Fruit fly (Drosophila melanogaster) whole organism, embryonic: ENCODE measurements around the gene CG15356.

Experiments
- Adf1 ChIP-seq: fragments of 200-800 bp; sonication (Bioruptor generic); IDR thresholded peaks from 2 replicates; pipeline ENCODE4 v1.3.6; 2022; ENCODE audit warnings: missing biosample characterization, missing genetic modification characterization
- C15 ChIP-seq: fragments of 200-800 bp; sonication (Bioruptor generic); IDR thresholded peaks from 3 replicates; pipeline ENCODE4 v1.3.6; 2022; ENCODE audit warnings: missing biosample characterization, missing genetic modification characterization
- CG10321 ChIP-seq: fragments of 200-800 bp; sonication (Bioruptor generic); IDR thresholded peaks from 2 replicates; pipeline ENCODE4 v1.3.6; 2022; ENCODE audit warnings: missing biosample characterization, missing genetic modification characterization
- CG12391 ChIP-seq: fragments of 200-800 bp; sonication (Bioruptor generic); optimal IDR thresholded peaks from 3 replicates; lab custom pipeline; 2018; ENCODE audit warnings: missing biosample characterization, mild to moderate bottlenecking, missing genetic modification characterization, moderate library complexity
- CG1603 ChIP-seq: fragments of 200-800 bp; sonication (Bioruptor generic); optimal IDR thresholded peaks from 2 replicates; lab custom pipeline; 2019; ENCODE audit warnings: missing biosample characterization, mild to moderate bottlenecking, missing genetic modification characterization, moderate library complexity
- CG16813 ChIP-seq: fragments of 200-800 bp; sonication (Bioruptor generic); IDR thresholded peaks from 3 replicates; pipeline ENCODE4 v1.3.6; 2022; ENCODE audit warnings: missing biosample characterization, missing genetic modification characterization; ENCODE audit not compliant: partially characterized antibody
- CG17186 ChIP-seq: fragments of 200-800 bp; sonication (Bioruptor generic); optimal IDR thresholded peaks from 3 replicates; lab custom pipeline; 2017; ENCODE audit warnings: missing biosample characterization, missing genetic modification reagents, missing genetic modification characterization
- CG17328 ChIP-seq: fragments of 200-800 bp; sonication (Bioruptor generic); IDR thresholded peaks from 2 replicates; pipeline ENCODE4 v1.3.6; 2022; ENCODE audit warnings: missing biosample characterization, missing genetic modification characterization
- CG17829 ChIP-seq: fragments of 200-800 bp; optimal IDR thresholded peaks from 2 replicates; lab custom pipeline; 2019; ENCODE audit warnings: missing biosample characterization, mild to moderate bottlenecking, missing genetic modification characterization, moderate library complexity
- CG1832 ChIP-seq: fragments of 200-800 bp; sonication (Bioruptor generic); optimal IDR thresholded peaks from 2 replicates; lab custom pipeline; 2017; ENCODE audit warnings: missing biosample characterization, mild to moderate bottlenecking, missing genetic modification characterization, inconsistent platforms
- CG18619 ChIP-seq: fragments of 200-800 bp; sonication (Bioruptor generic); optimal IDR thresholded peaks from 3 replicates; lab custom pipeline; 2017; ENCODE audit warnings: missing biosample characterization, mild to moderate bottlenecking, missing genetic modification characterization
- CG3847 ChIP-seq: fragments of 200-800 bp; sonication (Bioruptor generic); IDR thresholded peaks from 2 replicates; pipeline ENCODE4 v1.3.6; 2022; ENCODE audit warnings: missing biosample characterization, missing genetic modification characterization
- CG4360 ChIP-seq: fragments of 200-800 bp; sonication (Bioruptor generic); IDR thresholded peaks from 2 replicates; pipeline ENCODE4 v1.3.6; 2022; ENCODE audit warnings: missing biosample characterization, missing genetic modification characterization
- CG8478 ChIP-seq: fragments of >200 bp; optimal IDR thresholded peaks from 2 replicates; lab custom pipeline; 2018
- CG8924 ChIP-seq: fragments of 200-800 bp; optimal IDR thresholded peaks from 3 replicates; lab custom pipeline; 2019; ENCODE audit warnings: missing biosample characterization, mild to moderate bottlenecking, missing genetic modification characterization, moderate library complexity
- CHES-1-like ChIP-seq: fragments of 200-800 bp; sonication (Bioruptor generic); optimal IDR thresholded peaks from 2 replicates; lab custom pipeline; 2016; ENCODE audit warnings: missing biosample characterization, missing genetic modification characterization
- CrebB ChIP-seq: fragments of 200-800 bp; sonication (Bioruptor generic); optimal IDR thresholded peaks from 3 replicates; lab custom pipeline; 2018; ENCODE audit warnings: missing biosample characterization, mild to moderate bottlenecking, missing genetic modification characterization
- D ChIP-seq, 2 experiments: fragments of 200-800 bp in 1 of 2; fragments of >200 bp in 1 of 2; sonication (Bioruptor generic) in 1 of 2; optimal IDR thresholded peaks; 2 replicates in 1 of 2; 3 replicates in 1 of 2; lab custom pipeline; 2017; ENCODE audit warnings: mild to moderate bottlenecking in 1 of 2, missing biosample characterization in 1 of 2, missing genetic modification characterization in 1 of 2, missing genetic modification reagents in 1 of 2
- Eip74EF ChIP-seq, 2 experiments: fragments of 200-800 bp in 1 of 2; fragments of >200 bp in 1 of 2; sonication (Bioruptor generic) in 1 of 2; optimal IDR thresholded peaks; 2 replicates each; lab custom pipeline; 2017 to 2019; ENCODE audit warnings: missing biosample characterization in 2 of 2, missing genetic modification characterization in 2 of 2, mild to moderate bottlenecking in 1 of 2, moderate library complexity in 1 of 2
- Hmr ChIP-seq: fragments of 200-800 bp; sonication (Bioruptor generic); optimal IDR thresholded peaks from 3 replicates; lab custom pipeline; 2017; ENCODE audit warnings: mild to moderate bottlenecking, missing biosample characterization, missing genetic modification reagents, missing genetic modification characterization
- Lim3 ChIP-seq: fragments of 200-800 bp; sonication (Bioruptor generic); IDR thresholded peaks from 2 replicates; pipeline ENCODE4 v1.3.6; 2022; ENCODE audit warnings: missing biosample characterization, missing genetic modification characterization
- NFAT ChIP-seq: fragments of 200-800 bp; sonication (Bioruptor generic); IDR thresholded peaks from 2 replicates; pipeline ENCODE4 v1.3.6; 2022; ENCODE audit warnings: missing biosample characterization, missing genetic modification characterization
- Oaz ChIP-seq: fragments of 200-800 bp; sonication (Bioruptor generic); IDR thresholded peaks from 2 replicates; pipeline ENCODE4 v1.3.6; 2022; ENCODE audit warnings: missing biosample characterization, missing genetic modification characterization
- Oli ChIP-seq: fragments of 200-800 bp; sonication (Bioruptor generic); optimal IDR thresholded peaks from 2 replicates; lab custom pipeline; 2018; ENCODE audit warnings: missing biosample characterization, mild to moderate bottlenecking, missing genetic modification characterization, moderate library complexity
- Rfx ChIP-seq: fragments of 200-800 bp; sonication (Bioruptor generic); IDR thresholded peaks from 2 replicates; pipeline ENCODE4 v1.3.6; 2022; ENCODE audit warnings: missing biosample characterization, missing genetic modification characterization
- Sox102F ChIP-seq: fragments of 200-800 bp; sonication (Bioruptor generic); optimal IDR thresholded peaks from 2 replicates; lab custom pipeline; 2018; ENCODE audit warnings: missing biosample characterization, mild to moderate bottlenecking, missing genetic modification characterization, moderate library complexity
- TFAM ChIP-seq: fragments of 200-800 bp; sonication (Bioruptor generic); optimal IDR thresholded peaks from 2 replicates; lab custom pipeline; 2017; ENCODE audit warnings: missing biosample characterization, missing genetic modification characterization, inconsistent platforms
- Xbp1 ChIP-seq: fragments of 200-800 bp; sonication (Bioruptor generic); optimal IDR thresholded peaks from 3 replicates; lab custom pipeline; 2016; ENCODE audit warnings: missing biosample characterization, mild to moderate bottlenecking, missing genetic modification characterization
- Xrp1 ChIP-seq: fragments of 200-800 bp; sonication (Bioruptor generic); IDR thresholded peaks from 2 replicates; pipeline ENCODE4 v1.3.6; 2022; ENCODE audit warnings: missing biosample characterization, missing genetic modification characterization
- al ChIP-seq: fragments of 200-800 bp; sonication (Bioruptor generic); IDR thresholded peaks from 2 replicates; pipeline ENCODE4 v1.3.6; 2022; ENCODE audit warnings: missing biosample characterization, missing genetic modification characterization
- bbx ChIP-seq: fragments of 200-800 bp; sonication (Bioruptor generic); IDR thresholded peaks from 2 replicates; pipeline ENCODE4 v1.3.6; 2022; ENCODE audit warnings: missing biosample characterization, missing genetic modification characterization; ENCODE audit not compliant: partially characterized antibody
- cg ChIP-seq: fragments of 200-800 bp; sonication (Bioruptor generic); optimal IDR thresholded peaks from 3 replicates; lab custom pipeline; 2019; ENCODE audit warnings: missing biosample characterization, mild to moderate bottlenecking, missing genetic modification characterization, moderate library complexity
- chif ChIP-seq, 2 experiments: fragments of 200-800 bp; sonication (Bioruptor generic); optimal IDR thresholded peaks; 3 replicates each; lab custom pipeline; 2016; ENCODE audit warnings: missing biosample characterization in 2 of 2, missing genetic modification characterization in 2 of 2
- croc ChIP-seq: fragments of 200-800 bp; sonication (Bioruptor generic); conservative IDR thresholded peaks from 3 replicates; pipeline ENCODE4 v1.3.6; 2022; ENCODE audit warnings: missing biosample characterization, missing genetic modification characterization
- dysf ChIP-seq: fragments of 200-800 bp; sonication (Bioruptor generic); IDR thresholded peaks from 3 replicates; pipeline ENCODE4 v1.3.6; 2022; ENCODE audit warnings: missing biosample characterization, missing genetic modification characterization
- ewg ChIP-seq: fragments of 200-800 bp; sonication (Bioruptor generic); optimal IDR thresholded peaks from 3 replicates; lab custom pipeline; 2017; ENCODE audit warnings: mild to moderate bottlenecking, missing biosample characterization, missing genetic modification reagents, missing genetic modification characterization
- fd96Cb ChIP-seq: fragments of 200-800 bp; sonication (Bioruptor generic); optimal IDR thresholded peaks from 2 replicates; lab custom pipeline; 2018; ENCODE audit warnings: missing biosample characterization, mild to moderate bottlenecking, missing genetic modification characterization, moderate library complexity
- gem ChIP-seq: fragments of 200-800 bp; sonication (Bioruptor generic); optimal IDR thresholded peaks from 2 replicates; lab custom pipeline; 2019; ENCODE audit warnings: missing biosample characterization, mild to moderate bottlenecking, missing genetic modification characterization, moderate library complexity
- gsb-n ChIP-seq: fragments of 200-800 bp; sonication (Bioruptor generic); optimal IDR thresholded peaks from 3 replicates; lab custom pipeline; 2018; ENCODE audit warnings: missing biosample characterization, mild to moderate bottlenecking, missing genetic modification characterization
- insv ChIP-seq, 2 experiments: fragments of 200-800 bp; sonication (Bioruptor generic); optimal IDR thresholded peaks; 3 replicates each; lab custom pipeline; 2016 to 2018; ENCODE audit warnings: missing biosample characterization in 2 of 2, missing genetic modification characterization in 2 of 2
- knrl ChIP-seq: fragments of 200-800 bp; sonication (Bioruptor generic); IDR thresholded peaks from 3 replicates; pipeline ENCODE4 v1.3.6; 2022; ENCODE audit warnings: missing biosample characterization, missing genetic modification characterization; ENCODE audit not compliant: partially characterized antibody
- lab ChIP-seq: fragments of 200-800 bp; sonication (Bioruptor generic); optimal IDR thresholded peaks from 3 replicates; lab custom pipeline; 2017; ENCODE audit warnings: missing biosample characterization, missing genetic modification characterization, mild to moderate bottlenecking, moderate library complexity, missing genetic modification reagents
- nerfin-1 ChIP-seq: fragments of 200-800 bp; sonication (Bioruptor generic); optimal IDR thresholded peaks from 3 replicates; lab custom pipeline; 2019; ENCODE audit warnings: missing biosample characterization, mild to moderate bottlenecking, missing genetic modification characterization, moderate library complexity
- sens ChIP-seq: fragments of 200-800 bp; sonication (Bioruptor generic); peaks from one replicate; lab custom pipeline; 2016; ENCODE audit warnings: missing biosample characterization, missing genetic modification characterization
- seq ChIP-seq: fragments of 200-800 bp; sonication (Bioruptor generic); IDR thresholded peaks from 2 replicates; pipeline ENCODE4 v1.3.6; 2022; ENCODE audit warnings: missing biosample characterization, missing genetic modification characterization
- toy ChIP-seq: fragments of 200-800 bp; sonication (Bioruptor generic); IDR thresholded peaks from 2 replicates; pipeline ENCODE4 v1.3.6; 2022; ENCODE audit warnings: missing biosample characterization, missing genetic modification characterization
- zen ChIP-seq: fragments of 200-800 bp; sonication (Bioruptor generic); optimal IDR thresholded peaks from 3 replicates; lab custom pipeline; 2018; ENCODE audit warnings: missing biosample characterization, mild to moderate bottlenecking, missing genetic modification characterization, moderate library complexity

Gene CG15356

dm6 chr2L:1959420-1959819 lies 21.1 kb downstream of the CG15356 start (continued):
- TF ChIP-seq CrebB (tag; lab: Kevin White, UChicago) (peak; percentile 4), TFAM (GFP tag; lab: Kevin White, UChicago) (no peak), CG17328 (peak; percentile 31; the same call in 1 of the 2 replicates), CHES-1-like (GFP tag; lab: Kevin White, UChicago) (no peak), D (optimal IDR thresholded peaks at IDR 0.05; lab: Kevin White, UChicago) (no peak), D (GFP tag; optimal IDR thresholded peaks at IDR 0.05; lab: Kevin White, UChicago) (peak; percentile 17), Sox102F (GFP tag; lab: Kevin White, UChicago) (peak; percentile 44), Oli (tag; lab: Kevin White, UChicago) (peak; percentile 11), croc (GFP tag; lab: Robert Waterston, UW) (0 out of 3 replicates have a peak, but pooled peaks have one; percentile 22), Oaz (peak; percentile 34; the same call in 1 of the 2 replicates), CG8924 (peak; percentile 16), gem (tag; lab: Kevin White, UChicago) (peak; percentile 58), Rfx (GFP tag; lab: Robert Waterston, UW) (0 out of 2 replicates have a peak, but pooled peaks have one; percentile 9), CG18619 (GFP tag; lab: Kevin White, UChicago) (no peak), ewg (GFP tag; lab: Kevin White, UChicago) (peak; percentile 14), Xrp1 (GFP tag; lab: Robert Waterston, UW) (peak; percentile 36; the same call in 1 of the 2 replicates), sens (GFP tag; lab: Kevin White, UChicago) (no peak), CG12391 (tag; lab: Kevin White, UChicago) (peak; percentile 31), lab (GFP tag; lab: Kevin White, UChicago) (peak; percentile 24), Hmr (GFP tag; lab: Kevin White, UChicago) (peak; percentile 22)
- TF ChIP-seq, all 482 proteins: peak for 38

- peak; percentile 12 for TF ChIP-seq gsb-n
- TF ChIP-seq insv (GFP tag; optimal IDR thresholded peaks at IDR 0.05; lab: Kevin White, UChicago) = peak; percentile 69 to 96
- TF ChIP-seq CG1603 = no peak
- no peak for TF ChIP-seq Eip74EF (GFP tag; optimal IDR thresholded peaks at IDR 0.05; lab: Kevin White, UChicago)
- no peak for TF ChIP-seq al (GFP tag; lab: Robert Waterston, UW)
- peak; percentile 50; the same call in 1 of the 2 replicates for TF ChIP-seq CG4360 (GFP tag; lab: Robert Waterston, UW)
- peak; percentile 4 for TF ChIP-seq CG17829 (tag; lab: Kevin White, UChicago)
- TF ChIP-seq NFAT (GFP tag; lab: Robert Waterston, UW) = no peak
- peak; percentile 34 for TF ChIP-seq cg (GFP tag; lab: Kevin White, UChicago)
- TF ChIP-seq knrl (GFP tag; lab: Robert Waterston, UW) = 0 out of 3 replicates have a peak, but pooled peaks have one; percentile 20
- TF ChIP-seq bbx = 0 out of 2 replicates have a peak, but pooled peaks have one; percentile 18
- peak; percentile 96 for TF ChIP-seq seq
- no peak for TF ChIP-seq CG18619 (GFP tag; lab: Kevin White, UChicago)
- peak; percentile 10 for TF ChIP-seq nerfin-1
- TF ChIP-seq CG3847 (GFP tag; lab: Robert Waterston, UW) = no peak
- TF ChIP-seq sens (GFP tag; lab: Kevin White, UChicago) = peak; percentile 34
- TF ChIP-seq CG1832 = peak; percentile 96
- TF ChIP-seq C15 (GFP tag; lab: Robert Waterston, UW) = no peak
- peak; percentile 65 for TF ChIP-seq ewg (GFP tag; lab: Kevin White, UChicago)
- TF ChIP-seq chif (GFP tag; optimal IDR thresholded peaks at IDR 0.05; lab: Kevin White, UChicago) = peak in 1 of 2 experiments; percentile 5
- TF ChIP-seq Lim3 (GFP tag; lab: Robert Waterston, UW) = no peak
- no peak for TF ChIP-seq CG17186
- TF ChIP-seq CG8478 (lab: Kevin White, UChicago) = peak; percentile 80
- TF ChIP-seq CG16813 (GFP tag; lab: Robert Waterston, UW) = peak; percentile 33; the same call in 1 of the 3 replicates
- TF ChIP-seq CrebB (tag; lab: Kevin White, UChicago) = no peak
- no peak for TF ChIP-seq dysf (GFP tag; lab: Robert Waterston, UW)
- peak; percentile 92 for TF ChIP-seq Adf1 (GFP tag; lab: Robert Waterston, UW)
- peak; percentile 88 for TF ChIP-seq CG10321
- peak; percentile 88 for TF ChIP-seq D (optimal IDR thresholded peaks at IDR 0.05; lab: Kevin White, UChicago)
- no peak for TF ChIP-seq D (GFP tag; optimal IDR thresholded peaks at IDR 0.05; lab: Kevin White, UChicago)
- no peak for TF ChIP-seq toy (GFP tag; lab: Robert Waterston, UW)
- no peak for TF ChIP-seq fd96Cb (tag; lab: Kevin White, UChicago)
- peak; percentile 31 for TF ChIP-seq zen
- TF ChIP-seq Xbp1 = no peak
Measured at dm6 chr2L:1954541-1954940, 26.0 kb downstream of the CG15356 start.
